Worm (Caenorhabditis elegans): ENCODE data around the gene nhr-167.
A peak's percentile ranks its signal among the peaks of the same experiment; 100 is the strongest.

Gene nhr-167

DNA sequence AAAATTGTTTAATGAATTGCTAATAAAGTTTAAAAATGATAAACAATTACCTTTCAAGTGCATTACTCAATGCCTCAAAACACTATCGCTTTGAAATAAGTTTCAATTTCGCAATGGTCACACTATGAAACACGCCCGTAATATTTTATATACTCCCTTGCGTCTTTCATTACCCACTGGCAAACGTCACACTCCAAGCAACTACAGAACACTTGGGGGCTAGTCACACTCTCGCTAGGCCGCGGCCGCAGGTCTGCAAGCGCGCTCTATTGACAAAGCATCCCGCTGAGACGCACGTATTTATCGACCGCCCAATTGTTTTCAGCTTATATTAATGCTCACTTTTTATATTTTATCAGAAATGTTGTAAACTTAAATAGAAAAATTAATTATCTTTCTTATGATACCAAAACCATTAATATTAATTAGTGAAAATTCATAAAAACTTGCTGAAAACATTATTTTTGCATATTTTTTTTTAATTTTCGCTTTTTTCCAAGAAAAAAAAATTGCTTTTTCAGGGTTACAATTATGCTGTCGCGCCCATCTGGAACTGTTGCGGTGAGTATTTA lies 36.1 kb upstream of the nhr-167 start, which contains the start of the genes nmat-1 and ucr-2.1 (continued):
- TF ChIP-seq nhr-25 (tag; optimal IDR thresholded peaks at IDR 0.05; ENCODE audit: borderline replicate concordance, insufficient read depth) (no peak), zfp-3 (GFP tag; conservative IDR thresholded peaks at IDR 0.05) (0 out of 2 replicates have a peak, but pooled peaks have one; percentile 35), nhr-42 (GFP tag; IDR thresholded peaks at IDR 0.05) (no peak), skn-1 (tag; optimal IDR thresholded peaks at IDR 0.05) (no peak), nhr-76 (tag; optimal IDR thresholded peaks at IDR 0.05) (no peak), pha-4 (GFP tag; IDR thresholded peaks at IDR 0.05) (0 out of 2 replicates have a peak, but pooled peaks have one; percentile 42), pha-4 (tag; optimal IDR thresholded peaks at IDR 0.05) (no peak), spr-1 (tag; optimal IDR thresholded peaks at IDR 0.05) (peak; percentile 62), php-3 (GFP tag; IDR thresholded peaks at IDR 0.05) (peak; percentile 62), nhr-102 (tag; optimal IDR thresholded peaks at IDR 0.05) (peak; percentile 80), nhr-237 (tag; optimal IDR thresholded peaks at IDR 0.05) (no peak), dmd-9 (GFP tag; IDR thresholded peaks at IDR 0.05) (no peak), hlh-30 (tag; optimal IDR thresholded peaks at IDR 0.05; ENCODE audit: insufficient read depth) (peak; percentile 94), dve-1 (tag; optimal IDR thresholded peaks at IDR 0.05; ENCODE audit: insufficient read depth) (peak; percentile 86), vab-7 (GFP tag; IDR thresholded peaks at IDR 0.05) (no peak), egl-27 (tag; optimal IDR thresholded peaks at IDR 0.05) (no peak), lin-39 (tag; optimal IDR thresholded peaks at IDR 0.05) (no peak), daf-8 (GFP tag; IDR thresholded peaks at IDR 0.05) (no peak), daf-19 (GFP tag; conservative IDR thresholded peaks at IDR 0.05) (no peak), T26A8.4 (GFP tag; IDR thresholded peaks at IDR 0.05) (no peak; the same call in 1 of the 2 replicates), Y75B8A.6 (GFP tag; IDR thresholded peaks at IDR 0.05) (no peak), nhr-10 (tag; optimal IDR thresholded peaks at IDR 0.05) (no peak), Y48G9A.11 (GFP tag; IDR thresholded peaks at IDR 0.05) (no peak), aly-2 (tag; optimal IDR thresholded peaks at IDR 0.05) (no peak), F10B5.3 (tag; optimal IDR thresholded peaks at IDR 0.05) (no peak), egl-43 (GFP tag; IDR thresholded peaks at IDR 0.05) (no peak), ceh-82 (tag; optimal IDR thresholded peaks at IDR 0.05) (no peak), F37D6.2 (tag; optimal IDR thresholded peaks at IDR 0.05) (peak; percentile 37)

ce11 chrX:12007905-12008466 lies 26.1 kb upstream of the nhr-167 start:
- TF ChIP-seq ceh-62 (tag; optimal IDR thresholded peaks at IDR 0.05) = no peak
- TF ChIP-seq unc-130 (GFP tag; optimal IDR thresholded peaks at IDR 0.05) = no peak
- peak; percentile 63 for TF ChIP-seq aha-1 (tag)
- TF ChIP-seq unc-62 (GFP tag; optimal IDR thresholded peaks at IDR 0.05 in 1 of 2) = peak in 1 of 2 experiments; percentile 70
- TF ChIP-seq unc-62 (tag; optimal IDR thresholded peaks at IDR 0.05) = no peak
- no peak for TF ChIP-seq R02D3.7 (tag; optimal IDR thresholded peaks at IDR 0.05)
- no peak for TF ChIP-seq mxl-2 (GFP tag; conservative IDR thresholded peaks at IDR 0.05)

DNA sequence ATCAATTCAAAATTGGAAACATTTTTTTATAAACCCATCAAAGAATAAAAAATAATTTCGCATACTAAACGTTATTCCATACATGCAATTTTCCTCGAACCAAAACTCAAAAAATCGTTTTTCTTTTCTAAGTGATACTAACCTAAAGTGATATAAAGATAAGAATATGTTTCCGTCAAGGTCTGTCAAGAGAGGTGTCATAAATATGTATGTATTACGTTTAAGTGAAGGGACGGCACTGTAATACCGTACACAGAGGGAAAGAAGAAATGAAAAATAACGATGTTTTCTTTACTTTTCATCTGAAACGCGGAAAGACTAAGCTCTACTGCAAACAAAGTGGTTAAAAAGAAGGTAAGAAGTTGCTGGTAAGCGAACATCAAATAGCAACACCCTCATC lies 24.6 kb upstream of the nhr-167 start:
- TF ChIP-seq ZK546.5 (tag; optimal IDR thresholded peaks at IDR 0.05) (no peak), unc-62 (GFP tag; optimal IDR thresholded peaks at IDR 0.05 in 1 of 2) (peak in 1 of 2 experiments; percentile 97), unc-62 (tag; optimal IDR thresholded peaks at IDR 0.05) (no peak), dmd-6 (GFP tag; IDR thresholded peaks at IDR 0.05) (peak; percentile 27; the same call in 1 of the 2 replicates), daf-16 (GFP tag; optimal IDR thresholded peaks at IDR 0.05) (no peak), daf-16 (tag; optimal IDR thresholded peaks at IDR 0.05) (peak; percentile 72)
